1 fruit fly cellular context compared by ENCODE assay signal in genomic region chr2L:17368503-17368902, dm6.
TF ChIP-seq lines count a peak whose summit lies in the region.

No protein-coding gene starts in this region.

TF ChIP-seq in whole organism, embryonic, 481 proteins besides CTCF, POLR2A, EP300 and RAD21 (continued from another document):
- TF ChIP-seq mld (GFP tag; IDR thresholded peaks at IDR 0.05; lab: Robert Waterston, UW; ENCODE audit: partially characterized antibody) (no peak), Dek (tag; optimal IDR thresholded peaks at IDR 0.05; lab: Kevin White, UChicago) (peak; percentile 24), abd-A (tag; optimal IDR thresholded peaks at IDR 0.05; lab: Kevin White, UChicago) (no peak), eve (GFP tag; optimal IDR thresholded peaks at IDR 0.05; lab: Kevin White, UChicago) (no peak), CG3163 (GFP tag; optimal IDR thresholded peaks at IDR 0.05; lab: Kevin White, UChicago) (no peak), Stat92E (GFP tag; optimal IDR thresholded peaks at IDR 0.05; lab: Kevin White, UChicago) (no peak)
